Worm (Caenorhabditis elegans): ENCODE measurements around the gene gpd-2.

Gene gpd-2

ce11 chrX:3099832-3100231, 14.7 kb downstream of the gpd-2 start, which contains the start of gene sec-3:
TSS of gene sec-3 (minus strand) at chrX:3099852.
- TF ChIP-seq unc-62 (GFP tag; optimal IDR thresholded peaks at IDR 0.05): no peak

- TF ChIP-seq unc-62 (GFP tag; optimal IDR thresholded peaks at IDR 0.05): no peak
Measured at ce11 chrX:3094304-3094703, 20.2 kb downstream of the gpd-2 start, which contains the start of gene wrt-2. TSS of gene wrt-2 (minus strand) at chrX:3094349.

ce11 chrX:3092460-3092859, 22.0 kb downstream of the gpd-2 start:
- no peak for TF ChIP-seq unc-62 (GFP tag; optimal IDR thresholded peaks at IDR 0.05)

- TF ChIP-seq unc-62 (GFP tag; optimal IDR thresholded peaks at IDR 0.05): no peak
Measured at ce11 chrX:3091119-3091746, 23.3 kb downstream of the gpd-2 start.

- no peak for TF ChIP-seq unc-62 (GFP tag; optimal IDR thresholded peaks at IDR 0.05)
Measured at ce11 chrX:3089894-3090414, 24.5 kb downstream of the gpd-2 start.

- TF ChIP-seq unc-62 (GFP tag; optimal IDR thresholded peaks at IDR 0.05): no peak
Measured at ce11 chrX:3089423-3089822, 25.1 kb downstream of the gpd-2 start, which contains the start of gene pccb-1. TSS of gene pccb-1 (plus strand) at chrX:3089549.

ce11 chrX:3087647-3088046, 26.8 kb downstream of the gpd-2 start:
- no peak for TF ChIP-seq unc-62 (GFP tag; optimal IDR thresholded peaks at IDR 0.05)

- TF ChIP-seq unc-62 (GFP tag; optimal IDR thresholded peaks at IDR 0.05): no peak
Measured at ce11 chrX:3087245-3087644, 27.2 kb downstream of the gpd-2 start, which contains the start of gene F52E4.5. TSS of gene F52E4.5 (minus strand) at chrX:3087345.

ce11 chrX:3080825-3081224, 33.7 kb downstream of the gpd-2 start, which contains the start of gene twk-16:
TSS of gene twk-16 (plus strand) at chrX:3081125.
- no peak for TF ChIP-seq unc-62 (GFP tag; optimal IDR thresholded peaks at IDR 0.05)

- TF ChIP-seq unc-62 (GFP tag; optimal IDR thresholded peaks at IDR 0.05): no peak
Measured at ce11 chrX:3070322-3070721, 44.2 kb downstream of the gpd-2 start, which contains the start of gene ceh-31. TSS of gene ceh-31 (minus strand) at chrX:3070422.

- no peak for TF ChIP-seq unc-62 (GFP tag; optimal IDR thresholded peaks at IDR 0.05)
Measured at ce11 chrX:3067052-3067451, 47.4 kb downstream of the gpd-2 start.
